Worm (Caenorhabditis elegans): ENCODE data around the gene ZK813.4.

- TF ChIP-seq snpc-1.3 (tag; optimal IDR thresholded peaks at IDR 0.05; ENCODE audit: insufficient read depth) (no peak), F37B4.10 (GFP tag; IDR thresholded peaks at IDR 0.05) (no peak), sptf-2 (GFP tag; optimal IDR thresholded peaks at IDR 0.05) (no peak), F57C9.4 (tag; optimal IDR thresholded peaks at IDR 0.05) (no peak), chd-7 (tag; optimal IDR thresholded peaks at IDR 0.05) (no peak), K12H6.12 (tag; optimal IDR thresholded peaks at IDR 0.05) (no peak)
Measured at ce11 chrX:3444514-3444913, 14.6 kb upstream of the ZK813.4 start, which contains the start of gene ZK813.7.

Measured in whole organism, young adult.